Worm (Caenorhabditis elegans) whole organism, L2 larva: ENCODE measurements around the gene atl-1.

ENCODE experiments used
- R02D3.7 ChIP-seq: fragments of 150-350 bp; optimal IDR thresholded peaks from 2 replicates; lab custom pipeline; 2014; ENCODE audit warnings: missing biosample characterization, missing genetic modification characterization
- aly-2 ChIP-seq: fragments of 150-350 bp; optimal IDR thresholded peaks from 2 replicates; lab custom pipeline; 2014; ENCODE audit warnings: missing biosample characterization, missing genetic modification characterization
- ceh-16 ChIP-seq: fragments of 150-350 bp; optimal IDR thresholded peaks from 2 replicates; lab custom pipeline; 2014; ENCODE audit warnings: missing biosample characterization, missing genetic modification characterization
- dmd-4 ChIP-seq: sonication (generic microtip); optimal IDR thresholded peaks from 2 replicates; lab custom pipeline; 2017; ENCODE audit warnings: missing biosample characterization, missing genetic modification characterization
- elt-1 ChIP-seq: fragments of 150-350 bp; optimal IDR thresholded peaks from 2 replicates; lab custom pipeline; 2014; ENCODE audit warnings: missing biosample characterization, missing genetic modification characterization
- lin-11 ChIP-seq: fragments of 150-350 bp; sonication (generic microtip); optimal IDR thresholded peaks from 2 replicates; lab custom pipeline; 2014; ENCODE audit warnings: missing biosample characterization, missing genetic modification characterization, inconsistent platforms, mixed read lengths
- lin-13 ChIP-seq: fragments of 150-350 bp; optimal IDR thresholded peaks from 2 replicates; lab custom pipeline; 2014; ENCODE audit warnings: missing biosample characterization, missing genetic modification reagents, missing genetic modification characterization
- lin-39 ChIP-seq: fragments of 150-350 bp; optimal IDR thresholded peaks from 2 replicates; lab custom pipeline; 2014; ENCODE audit warnings: missing biosample characterization, missing genetic modification reagents, missing genetic modification characterization
- mab-5 ChIP-seq: fragments of 150-350 bp; optimal IDR thresholded peaks from 2 replicates; lab custom pipeline; 2014; ENCODE audit warnings: missing biosample characterization, missing genetic modification characterization
- nhr-12 ChIP-seq: fragments of 150-350 bp; optimal IDR thresholded peaks from 2 replicates; lab custom pipeline; 2014; ENCODE audit warnings: missing biosample characterization, missing genetic modification characterization
- unc-55 ChIP-seq: fragments of 150-350 bp; sonication (generic microtip); optimal IDR thresholded peaks from 3 replicates; lab custom pipeline; 2014; ENCODE audit warnings: missing biosample characterization, missing genetic modification reagents, missing genetic modification characterization
- ztf-11 ChIP-seq: sonication (generic microtip); optimal IDR thresholded peaks from 2 replicates; lab custom pipeline; 2017; ENCODE audit warnings: missing biosample characterization, missing genetic modification characterization

- TF ChIP-seq mab-5 = no peak
- TF ChIP-seq unc-55 (GFP tag; lab: Kevin White, UChicago) = no peak
- TF ChIP-seq R02D3.7 (tag; lab: Kevin White, UChicago) = no peak
- TF ChIP-seq lin-13 (GFP tag; lab: Kevin White, UChicago) = no peak
- no peak for TF ChIP-seq aly-2 (tag; lab: Kevin White, UChicago)
- TF ChIP-seq ceh-16 (tag; lab: Kevin White, UChicago) = no peak
- TF ChIP-seq ztf-11 (tag; lab: Kevin White, UChicago) = no peak
- no peak for TF ChIP-seq nhr-12
- TF ChIP-seq dmd-4 (tag; lab: Kevin White, UChicago) = no peak
- no peak for TF ChIP-seq lin-11 (tag; lab: Kevin White, UChicago)
- no peak for TF ChIP-seq lin-39 (tag; lab: Kevin White, UChicago)
- TF ChIP-seq elt-1 (tag; lab: Kevin White, UChicago) = no peak
Observed at ce11 chrV:9679166-9679565, 33.8 kb upstream of the atl-1 start, which contains the start of gene ZK287.9.
